Worm (Caenorhabditis elegans) whole organism, late embryonic: ENCODE results near the gene fem-1.

Experiments used
- C08G9.2 ChIP-seq: sonication (generic microtip); optimal IDR thresholded peaks from 2 replicates; lab custom pipeline; 2016; ENCODE audit warnings: mild to moderate bottlenecking, missing genetic modification characterization, moderate library complexity, missing compliant biosample characterization
- C38D4.7 ChIP-seq: fragments of 200-800 bp; sonication (Bioruptor generic); optimal IDR thresholded peaks from 2 replicates; lab custom pipeline; 2018; ENCODE audit warnings: mild to moderate bottlenecking, missing genetic modification characterization, moderate library complexity, missing compliant biosample characterization
- F13H6.1 ChIP-seq: sonication (generic microtip); optimal IDR thresholded peaks from 2 replicates; lab custom pipeline; 2016; ENCODE audit warnings: missing genetic modification characterization, missing compliant biosample characterization
- Y22D7AL.16 ChIP-seq: sonication (generic microtip); optimal IDR thresholded peaks from 2 replicates; lab custom pipeline; 2016; ENCODE audit warnings: missing genetic modification characterization, missing compliant biosample characterization
- ceh-14 ChIP-seq: sonication (generic microtip); optimal IDR thresholded peaks from 2 replicates; lab custom pipeline; 2016; ENCODE audit warnings: missing genotype, missing genetic modification characterization, missing compliant biosample characterization
- ceh-22 ChIP-seq: sonication (generic microtip); optimal IDR thresholded peaks from 2 replicates; lab custom pipeline; 2017; ENCODE audit warnings: missing biosample characterization, missing genetic modification characterization
- ceh-31 ChIP-seq: sonication (generic microtip); optimal IDR thresholded peaks from 2 replicates; lab custom pipeline; 2016; ENCODE audit warnings: missing genetic modification characterization, missing compliant biosample characterization
- ceh-34 ChIP-seq: sonication (generic microtip); optimal IDR thresholded peaks from 2 replicates; lab custom pipeline; 2016; ENCODE audit warnings: mild to moderate bottlenecking, missing genetic modification characterization, missing compliant biosample characterization
- ceh-45 ChIP-seq: fragments of 200-800 bp; sonication (Bioruptor generic); IDR thresholded peaks from 2 replicates; pipeline ENCODE4 v1.3.6; 2022; ENCODE audit warnings: missing genetic modification reagents, missing genetic modification characterization, missing compliant biosample characterization
- ceh-9 ChIP-seq: sonication (generic microtip); optimal IDR thresholded peaks from 2 replicates; lab custom pipeline; 2016; ENCODE audit warnings: mild to moderate bottlenecking, missing genetic modification characterization, inconsistent platforms, missing compliant biosample characterization
- dve-1 ChIP-seq: sonication (generic microtip); optimal IDR thresholded peaks from 2 replicates; lab custom pipeline; 2017; ENCODE audit warnings: antibody characterized with exemption, mild to moderate bottlenecking, missing genetic modification characterization, missing compliant biosample characterization
- elt-2 ChIP-seq: sonication (generic microtip); optimal IDR thresholded peaks from 2 replicates; lab custom pipeline; 2016; ENCODE audit warnings: missing genetic modification reagents, missing genetic modification characterization, missing compliant biosample characterization
- ets-4 ChIP-seq: sonication (generic microtip); optimal IDR thresholded peaks from 2 replicates; lab custom pipeline; 2016; ENCODE audit warnings: missing genetic modification characterization, missing compliant biosample characterization
- eyg-1 ChIP-seq: sonication (generic microtip); optimal IDR thresholded peaks from 2 replicates; lab custom pipeline; 2016; ENCODE audit warnings: missing genotype, missing genetic modification characterization, missing compliant biosample characterization
- fax-1 ChIP-seq: sonication (generic microtip); optimal IDR thresholded peaks from 2 replicates; lab custom pipeline; 2016; ENCODE audit warnings: missing genotype, missing genetic modification characterization, missing compliant biosample characterization
- fkh-10 ChIP-seq: fragments of 150-350 bp; optimal IDR thresholded peaks from 2 replicates; lab custom pipeline; 2014; ENCODE audit warnings: missing biosample characterization, missing genetic modification reagents, missing genetic modification characterization
- fkh-6 ChIP-seq: sonication (generic microtip); optimal IDR thresholded peaks from 2 replicates; lab custom pipeline; 2016; ENCODE audit warnings: missing genetic modification characterization, missing compliant biosample characterization
- hlh-15 ChIP-seq: sonication (generic microtip); optimal IDR thresholded peaks from 2 replicates; lab custom pipeline; 2016; ENCODE audit warnings: missing genetic modification characterization, missing compliant biosample characterization
- hlh-30 ChIP-seq: sonication (generic microtip); optimal IDR thresholded peaks from 2 replicates; lab custom pipeline; 2017; ENCODE audit warnings: antibody characterized with exemption, missing genetic modification characterization, missing compliant biosample characterization; ENCODE audit not compliant: insufficient read depth
- lim-6 ChIP-seq: sonication (generic microtip); optimal IDR thresholded peaks from 2 replicates; lab custom pipeline; 2016; ENCODE audit warnings: missing genetic modification characterization, missing compliant biosample characterization
- mec-3 ChIP-seq: sonication (generic microtip); optimal IDR thresholded peaks from 2 replicates; lab custom pipeline; 2016; ENCODE audit warnings: borderline replicate concordance, missing genetic modification characterization, missing compliant biosample characterization
- nfya-1 ChIP-seq: sonication (generic microtip); optimal IDR thresholded peaks from 2 replicates; lab custom pipeline; 2017; ENCODE audit warnings: missing genetic modification characterization, mild to moderate bottlenecking, missing compliant biosample characterization, antibody characterized with exemption, moderate library complexity
- nhr-232 ChIP-seq: sonication (generic microtip); optimal IDR thresholded peaks from 2 replicates; lab custom pipeline; 2016; ENCODE audit warnings: missing genetic modification characterization, missing compliant biosample characterization
- npax-4 ChIP-seq: sonication (generic microtip); optimal IDR thresholded peaks from 2 replicates; lab custom pipeline; 2016; ENCODE audit warnings: missing genetic modification characterization, missing compliant biosample characterization
- pag-3 ChIP-seq: sonication (generic microtip); optimal IDR thresholded peaks from 2 replicates; lab custom pipeline; 2016; ENCODE audit warnings: missing compliant biosample characterization, missing genetic modification characterization, borderline replicate concordance
- pat-9 ChIP-seq: fragments of 200-800 bp; sonication (Bioruptor generic); optimal IDR thresholded peaks from 2 replicates; lab custom pipeline; 2018; ENCODE audit warnings: mild to moderate bottlenecking, missing genetic modification characterization, moderate library complexity, missing compliant biosample characterization
- pax-1 ChIP-seq: fragments of 150-350 bp; optimal IDR thresholded peaks from 2 replicates; lab custom pipeline; 2014; ENCODE audit warnings: missing biosample characterization, missing genetic modification characterization
- pha-2 ChIP-seq: sonication (generic microtip); optimal IDR thresholded peaks from 2 replicates; lab custom pipeline; 2017; ENCODE audit warnings: mild to moderate bottlenecking, missing genetic modification characterization, missing compliant biosample characterization
- pha-4 ChIP-seq: fragments of 150-350 bp; optimal IDR thresholded peaks from 2 replicates; lab custom pipeline; 2018; ENCODE audit warnings: missing biosample characterization, missing genetic modification reagents, missing genetic modification characterization
- pros-1 ChIP-seq: fragments of 150-350 bp; optimal IDR thresholded peaks from 2 replicates; lab custom pipeline; 2014; ENCODE audit warnings: missing biosample characterization, missing genetic modification reagents, missing genetic modification characterization
- rnt-1 ChIP-seq: sonication (generic microtip); optimal IDR thresholded peaks from 2 replicates; lab custom pipeline; 2016; ENCODE audit warnings: missing genetic modification characterization, missing compliant biosample characterization
- sdc-2 ChIP-seq: sonication (generic microtip); optimal IDR thresholded peaks from 2 replicates; lab custom pipeline; 2016; ENCODE audit warnings: missing genotype, missing genetic modification characterization, missing compliant biosample characterization
- sox-4 ChIP-seq: sonication (generic microtip); optimal IDR thresholded peaks from 2 replicates; lab custom pipeline; 2017; ENCODE audit warnings: mild to moderate bottlenecking, missing genetic modification characterization, inconsistent platforms, missing compliant biosample characterization
- tbx-2 ChIP-seq: sonication (generic microtip); optimal IDR thresholded peaks from 2 replicates; lab custom pipeline; 2016; ENCODE audit warnings: missing genetic modification characterization, missing compliant biosample characterization
- unc-55 ChIP-seq: sonication (generic microtip); optimal IDR thresholded peaks from 2 replicates; lab custom pipeline; 2017; ENCODE audit warnings: missing biosample characterization, missing genetic modification reagents, missing genetic modification characterization
- unc-86 ChIP-seq: sonication (generic microtip); optimal IDR thresholded peaks from 2 replicates; lab custom pipeline; 2016; ENCODE audit warnings: missing genetic modification characterization, missing compliant biosample characterization

The fem-1 gene

ce11 chrIV:5526711-5527383, 10.9 kb downstream of the fem-1 start:
- peak; percentile 36 for TF ChIP-seq pat-9 (tag; lab: Kevin White, UChicago)
- TF ChIP-seq mec-3, result no peak
- TF ChIP-seq unc-55 (GFP tag; lab: Kevin White, UChicago), result peak; percentile 26

ce11 chrIV:5519044-5519443, 18.7 kb downstream of the fem-1 start:
- no peak for TF ChIP-seq C38D4.7
- TF ChIP-seq pros-1 (tag; lab: Kevin White, UChicago), result no peak
- no peak for TF ChIP-seq ets-4
- no peak for TF ChIP-seq ceh-45 (GFP tag; lab: Robert Waterston, UW)
- no peak for TF ChIP-seq C08G9.2
- TF ChIP-seq ceh-9 (tag; lab: Kevin White, UChicago), result no peak
- no peak for TF ChIP-seq unc-86 (tag; lab: Kevin White, UChicago)
- no peak for TF ChIP-seq ceh-22
- no peak for TF ChIP-seq nhr-232 (tag; lab: Kevin White, UChicago)
- no peak for TF ChIP-seq F13H6.1 (tag; lab: Kevin White, UChicago)
- no peak for TF ChIP-seq pag-3 (tag; lab: Kevin White, UChicago)
- TF ChIP-seq, all 69 proteins: peak for 0

- TF ChIP-seq ceh-45 (GFP tag; lab: Robert Waterston, UW) (no peak), dve-1 (tag; lab: Kevin White, UChicago) (no peak), ceh-31 (no peak), hlh-30 (tag; lab: Kevin White, UChicago) (no peak), ceh-14 (no peak), pha-4 (tag; lab: Kevin White, UChicago) (no peak)
Observed at ce11 chrIV:5514789-5515188, 23.0 kb downstream of the fem-1 start.

- TF ChIP-seq eyg-1 (tag; lab: Kevin White, UChicago) (no peak), ceh-45 (GFP tag; lab: Robert Waterston, UW) (no peak), fkh-10 (GFP tag; lab: Kevin White, UChicago) (no peak), npax-4 (tag; lab: Kevin White, UChicago) (no peak), ceh-34 (tag; lab: Kevin White, UChicago) (no peak), fax-1 (tag; lab: Kevin White, UChicago) (no peak), rnt-1 (tag; lab: Kevin White, UChicago) (peak; percentile 25), unc-55 (GFP tag; lab: Kevin White, UChicago) (peak; percentile 68), sox-4 (tag; lab: Kevin White, UChicago) (no peak), tbx-2 (tag; lab: Kevin White, UChicago) (peak; percentile 18), fkh-6 (tag; lab: Kevin White, UChicago) (no peak), hlh-15 (tag; lab: Kevin White, UChicago) (no peak), C08G9.2 (no peak), lim-6 (no peak)
- TF ChIP-seq, all 69 proteins: peak for 3
Observed at ce11 chrIV:5507754-5508153, 30.0 kb downstream of the fem-1 start.

- TF ChIP-seq Y22D7AL.16 (tag; lab: Kevin White, UChicago) (no peak), pat-9 (tag; lab: Kevin White, UChicago) (no peak), pax-1 (tag; lab: Kevin White, UChicago) (no peak), pha-2 (no peak), unc-55 (GFP tag; lab: Kevin White, UChicago) (peak; percentile 25), nfya-1 (tag; lab: Kevin White, UChicago) (no peak), lim-6 (no peak), elt-2 (tag; lab: Kevin White, UChicago) (peak; percentile 55), hlh-30 (tag; lab: Kevin White, UChicago) (no peak), C08G9.2 (no peak), pros-1 (tag; lab: Kevin White, UChicago) (no peak), sdc-2 (tag; lab: Kevin White, UChicago) (no peak), npax-4 (tag; lab: Kevin White, UChicago) (no peak)
Observed at ce11 chrIV:5506642-5507041, 31.1 kb downstream of the fem-1 start.
